Worm (Caenorhabditis elegans): ENCODE data around the gene perm-5.

perm-5 gene

ce11 chrIV:5682547-5683234, 20.6 kb downstream of the perm-5 start, which contains the start of the genes C55C3.7 and C55C3.6:
C55C3.7 (minus strand) TSS chrIV:5682647.
C55C3.6 (plus strand) TSS chrIV:5683184.
- TF ChIP-seq nhr-237 (tag; optimal IDR thresholded peaks at IDR 0.05) (no peak), lin-39 (tag; optimal IDR thresholded peaks at IDR 0.05) (no peak), rnt-1 (tag; optimal IDR thresholded peaks at IDR 0.05) (no peak), pqm-1 (tag; optimal IDR thresholded peaks at IDR 0.05) (no peak), aly-2 (tag; optimal IDR thresholded peaks at IDR 0.05) (no peak), xbp-1 (tag; optimal IDR thresholded peaks at IDR 0.05) (no peak), C16A3.4 (tag; optimal IDR thresholded peaks at IDR 0.05) (no peak), mef-2 (tag; optimal IDR thresholded peaks at IDR 0.05) (no peak), egl-27 (tag; optimal IDR thresholded peaks at IDR 0.05) (no peak), fkh-10 (GFP tag; optimal IDR thresholded peaks at IDR 0.05) (no peak), unc-86 (tag; optimal IDR thresholded peaks at IDR 0.05) (no peak), swsn-7 (tag; optimal IDR thresholded peaks at IDR 0.05) (no peak), nhr-85 (tag) (no peak), fos-1 (tag; optimal IDR thresholded peaks at IDR 0.05) (no peak), lin-35 (GFP tag; optimal IDR thresholded peaks at IDR 0.05) (no peak), F16B12.6 (tag; optimal IDR thresholded peaks at IDR 0.05) (no peak)

ce11 chrIV:5678044-5678443, 25.2 kb downstream of the perm-5 start, which contains the start of gene C55C3.4:
C55C3.4 (minus strand) TSS chrIV:5678144.
- TF ChIP-seq egl-27 (tag; optimal IDR thresholded peaks at IDR 0.05): no peak
- no peak for TF ChIP-seq vab-15 (tag; optimal IDR thresholded peaks at IDR 0.05)
- no peak for TF ChIP-seq ets-5 (GFP tag; IDR thresholded peaks at IDR 0.05)
- TF ChIP-seq ztf-11 (tag; optimal IDR thresholded peaks at IDR 0.05): no peak
- no peak for TF ChIP-seq alr-1 (tag; optimal IDR thresholded peaks at IDR 0.05; ENCODE audit: borderline replicate concordance)
- TF ChIP-seq efl-1 (optimal IDR thresholded peaks at IDR 0.05): no peak
- TF ChIP-seq efl-1 (GFP tag; optimal IDR thresholded peaks at IDR 0.05 in 1 of 2): no peak
- TF ChIP-seq lin-35 (GFP tag; optimal IDR thresholded peaks at IDR 0.05): no peak
- TF ChIP-seq nhr-237 (tag; optimal IDR thresholded peaks at IDR 0.05): no peak
- TF ChIP-seq mdl-1 (tag; optimal IDR thresholded peaks at IDR 0.05): no peak
- TF ChIP-seq ceh-88 (GFP tag; IDR thresholded peaks at IDR 0.05): no peak
- no peak for TF ChIP-seq C04F5.9 (tag; optimal IDR thresholded peaks at IDR 0.05)
- TF ChIP-seq nhr-90 (tag; optimal IDR thresholded peaks at IDR 0.05; ENCODE audit: poor library complexity): no peak
- no peak for TF ChIP-seq ceh-63 (GFP tag; optimal IDR thresholded peaks at IDR 0.05)
- TF ChIP-seq ceh-82 (tag; optimal IDR thresholded peaks at IDR 0.05): no peak
- no peak for TF ChIP-seq pqm-1 (tag; optimal IDR thresholded peaks at IDR 0.05)
- no peak for TF ChIP-seq egl-13 (tag; optimal IDR thresholded peaks at IDR 0.05)
- TF ChIP-seq fkh-4 (tag; optimal IDR thresholded peaks at IDR 0.05; ENCODE audit: borderline replicate concordance): no peak
- TF ChIP-seq ama-1 (optimal IDR thresholded peaks at IDR 0.05): no peak

- TF ChIP-seq nhr-71 (tag; optimal IDR thresholded peaks at IDR 0.05): no peak
- TF ChIP-seq nhr-47 (tag; optimal IDR thresholded peaks at IDR 0.05): no peak
Observed at ce11 chrIV:5674435-5674834, 28.8 kb downstream of the perm-5 start, which contains the start of gene srd-5. srd-5 (minus strand) TSS chrIV:5674535.

- TF ChIP-seq nhr-85 (tag) (peak; percentile 57), ceh-90 (tag; optimal IDR thresholded peaks at IDR 0.05) (no peak)
Observed at ce11 chrIV:5671325-5671724, 31.9 kb downstream of the perm-5 start.

ce11 chrIV:5669459-5669858, 33.8 kb downstream of the perm-5 start, which contains the start of gene T19E7.6:
T19E7.6 (minus strand) TSS chrIV:5669503.
- TF ChIP-seq elt-3 (tag; optimal IDR thresholded peaks at IDR 0.05) (peak in 1 of 6 experiments; percentile 45), swsn-7 (tag; optimal IDR thresholded peaks at IDR 0.05) (no peak)
